Fruit fly (Drosophila melanogaster): ENCODE results near the gene CG46280.

DNA sequence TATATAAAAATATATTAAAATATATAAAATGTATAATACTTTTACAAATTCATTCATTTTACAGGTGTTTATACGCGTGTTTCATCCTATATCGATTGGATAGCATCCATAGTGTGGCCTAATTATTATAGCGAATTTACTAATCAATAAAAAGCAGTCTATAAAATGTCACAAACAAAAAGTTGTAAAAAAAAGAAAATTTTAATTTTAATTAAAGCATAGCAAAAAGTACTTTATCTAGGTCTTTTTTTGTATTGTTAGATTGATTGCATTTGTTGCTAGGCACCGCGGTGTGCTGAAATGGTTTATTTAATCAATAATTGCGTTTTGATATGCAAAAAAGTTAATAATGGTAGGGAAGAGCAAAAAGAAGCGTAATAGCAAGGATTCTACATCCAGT lies 13.4 kb upstream of the CG46280 start, which contains the start of gene CG45122:
- TF ChIP-seq Adf1 (GFP tag; IDR thresholded peaks at IDR 0.05) (no peak), btn (GFP tag; optimal IDR thresholded peaks at IDR 0.05) (no peak), Ssrp (tag; optimal IDR thresholded peaks at IDR 0.05) (no peak), pros (GFP tag; optimal IDR thresholded peaks at IDR 0.05) (no peak), onecut (GFP tag; IDR thresholded peaks at IDR 0.05) (no peak), sim (GFP tag; IDR thresholded peaks at IDR 0.05) (no peak), toy (GFP tag; IDR thresholded peaks at IDR 0.05) (no peak)

All from whole organism, embryonic.